Fruit fly (Drosophila melanogaster) whole organism, wandering third instar larva: ENCODE results near the gene BtbVII.

Source experiments
- Dif ChIP-seq: fragments of 200-275, 200-300 bp; sonication (Bioruptor generic); optimal IDR thresholded peaks from 2 replicates; lab custom pipeline; 2018; ENCODE audit warnings: missing biosample characterization, missing genetic modification characterization; ENCODE audit not compliant: partially characterized antibody
- Vsx2 ChIP-seq: fragments of 200-300, 225-300 bp; sonication (Bioruptor generic); optimal IDR thresholded peaks from 2 replicates; lab custom pipeline; 2018; ENCODE audit warnings: missing biosample characterization, missing genetic modification characterization; ENCODE audit not compliant: partially characterized antibody
- psq ChIP-seq: fragments of 200-800 bp; sonication (Bioruptor generic); optimal IDR thresholded peaks from 3 replicates; lab custom pipeline; 2017; ENCODE audit warnings: missing biosample characterization, mild to moderate bottlenecking, missing genetic modification characterization, moderate library complexity

dm6 chr3L:3121769-3122432, 26.5 kb upstream of the BtbVII start:
- TF ChIP-seq Dif, result no peak
- TF ChIP-seq psq (GFP tag; lab: Kevin White, UChicago), result no peak
- TF ChIP-seq Vsx2 (GFP tag; lab: Kevin White, UChicago), result no peak
